Worm (Caenorhabditis elegans) whole organism, mixed stage, embryonic: ENCODE data around the gene zyg-12.
"Not testable (repeated sequence)": the region's sequence is repeated elsewhere in the genome, so short reads cannot be mapped to it uniquely, and the experiment has no call there.

Source experiments
- blmp-1 ChIP-seq: fragments of 150-350 bp; optimal IDR thresholded peaks from 2 replicates; lab custom pipeline; 2014; ENCODE audit warnings: missing biosample characterization, missing genetic modification characterization
- ceh-43 ChIP-seq: fragments of 200-800 bp; sonication (Bioruptor generic); optimal IDR thresholded peaks from 2 replicates; lab custom pipeline; 2018; ENCODE audit warnings: mild to moderate bottlenecking, missing genetic modification characterization, moderate library complexity, missing compliant biosample characterization
- ces-1 ChIP-seq: fragments of 150-350 bp; optimal IDR thresholded peaks from 2 replicates; lab custom pipeline; 2014; ENCODE audit warnings: missing biosample characterization, missing genetic modification reagents, missing genetic modification characterization
- lsy-2 ChIP-seq: fragments of 150-350 bp; optimal IDR thresholded peaks from 2 replicates; lab custom pipeline; 2014; ENCODE audit warnings: missing biosample characterization, missing genetic modification characterization
- mls-2 ChIP-seq: sonication (generic microtip); optimal IDR thresholded peaks from 2 replicates; lab custom pipeline; 2016; ENCODE audit warnings: mild to moderate bottlenecking, missing genetic modification characterization, moderate library complexity, missing compliant biosample characterization
- nhr-12 ChIP-seq: fragments of 150-350 bp; optimal IDR thresholded peaks from 2 replicates; lab custom pipeline; 2014; ENCODE audit warnings: missing biosample characterization, missing genetic modification characterization
- nhr-237 ChIP-seq: fragments of 150-350 bp; optimal IDR thresholded peaks from 2 replicates; lab custom pipeline; 2014; ENCODE audit warnings: missing biosample characterization, missing genetic modification characterization
- pha-4 ChIP-seq: fragments of 150-350 bp; optimal IDR thresholded peaks from 2 replicates; lab custom pipeline; 2018; ENCODE audit warnings: missing biosample characterization, missing genetic modification reagents, missing genetic modification characterization
- sem-2 ChIP-seq: fragments of 200-800 bp; sonication (Bioruptor generic); optimal IDR thresholded peaks from 2 replicates; lab custom pipeline; 2018; ENCODE audit warnings: mild to moderate bottlenecking, missing genetic modification characterization, missing compliant biosample characterization
- snpc-4 ChIP-seq: fragments of 150-350 bp; optimal IDR thresholded peaks from 2 replicates; lab custom pipeline; 2014; ENCODE audit warnings: missing biosample characterization, missing genetic modification characterization
- sptf-1 ChIP-seq: sonication (generic microtip); optimal IDR thresholded peaks from 2 replicates; lab custom pipeline; 2017; ENCODE audit warnings: mild to moderate bottlenecking, missing genetic modification characterization, moderate library complexity, missing compliant biosample characterization
- unc-39 ChIP-seq: fragments of 150-350 bp; optimal IDR thresholded peaks from 2 replicates; lab custom pipeline; 2014; ENCODE audit warnings: missing biosample characterization, missing genetic modification characterization
- unc-62 ChIP-seq: fragments of 150-350 bp; optimal IDR thresholded peaks from 2 replicates; lab custom pipeline; 2014; ENCODE audit warnings: missing biosample characterization, missing genetic modification reagents, missing genetic modification characterization
- ztf-11 ChIP-seq: fragments of 150-350 bp; optimal IDR thresholded peaks from 2 replicates; lab custom pipeline; 2014; ENCODE audit warnings: missing biosample characterization, missing genetic modification characterization

- TF ChIP-seq unc-62 (GFP tag; lab: Kevin White, UChicago); nhr-12 (tag; lab: Kevin White, UChicago); mls-2 (tag; lab: Kevin White, UChicago); lsy-2 (tag; lab: Kevin White, UChicago); sptf-1 (tag; lab: Kevin White, UChicago); sem-2; snpc-4 (tag; lab: Kevin White, UChicago); nhr-237 (tag; lab: Kevin White, UChicago); ztf-11; unc-39; ces-1 (GFP tag; lab: Kevin White, UChicago); blmp-1; ceh-43; pha-4 (tag; lab: Kevin White, UChicago): not testable (repeated sequence)
Measured at ce11 chrII:4916462-4916861, 33.2 kb upstream of the zyg-12 start, which contains the start of gene msp-31.
